Worm (Caenorhabditis elegans): ENCODE results near the gene cyp-32B1.

ce11 chrV:2159331-2159730, 41.9 kb downstream of the cyp-32B1 start, which contains the start of gene C45H4.14:
- TF ChIP-seq ama-1 (optimal IDR thresholded peaks at IDR 0.05), result no peak
- no peak for TF ChIP-seq ceh-16 (tag; optimal IDR thresholded peaks at IDR 0.05)
- no peak for TF ChIP-seq pqm-1 (tag; optimal IDR thresholded peaks at IDR 0.05)
- no peak for TF ChIP-seq nhr-11 (tag; optimal IDR thresholded peaks at IDR 0.05)
- no peak for TF ChIP-seq nhr-12 (tag; optimal IDR thresholded peaks at IDR 0.05)
- TF ChIP-seq nhr-237 (tag; optimal IDR thresholded peaks at IDR 0.05), result no peak
- no peak for TF ChIP-seq nhr-77 (tag; optimal IDR thresholded peaks at IDR 0.05)
- no peak for TF ChIP-seq mdl-1 (tag; optimal IDR thresholded peaks at IDR 0.05)
- TF ChIP-seq aly-2 (tag; optimal IDR thresholded peaks at IDR 0.05), result no peak
- no peak for TF ChIP-seq lin-39 (tag; optimal IDR thresholded peaks at IDR 0.05)
- TF ChIP-seq nhr-67 (tag; optimal IDR thresholded peaks at IDR 0.05), result no peak
- TF ChIP-seq fos-1 (tag; optimal IDR thresholded peaks at IDR 0.05), result no peak
